Fruit fly (Drosophila melanogaster): ENCODE data around the gene Hsc70-2.

The Hsc70-2 gene

DNA sequence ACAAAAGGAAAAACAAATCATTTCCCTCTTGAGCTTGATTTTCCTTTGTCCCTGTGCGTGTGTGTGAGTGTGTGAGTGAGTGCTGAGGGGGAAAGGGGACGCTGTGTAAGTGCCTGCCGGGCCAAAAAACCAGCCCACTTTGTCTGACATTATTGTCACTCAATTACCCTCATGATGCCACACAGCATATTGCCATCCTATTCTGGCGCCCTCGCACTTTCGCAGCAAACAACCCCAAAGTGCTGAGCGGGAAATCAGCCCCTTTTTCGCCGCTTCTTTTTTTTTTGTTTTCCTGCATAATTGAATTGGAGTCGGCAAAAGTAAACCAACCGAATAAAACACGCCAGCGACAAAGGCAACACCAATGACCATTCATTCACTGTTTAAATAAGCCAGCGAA, 31.2 kb downstream of the Hsc70-2 start:
- TF ChIP-seq CG11902 (GFP tag; optimal IDR thresholded peaks at IDR 0.05) (no peak), Ets21C (GFP tag; optimal IDR thresholded peaks at IDR 0.05) (no peak), ss (GFP tag; optimal IDR thresholded peaks at IDR 0.05) (no peak), lz (GFP tag; optimal IDR thresholded peaks at IDR 0.05) (no peak), OdsH (GFP tag; optimal IDR thresholded peaks at IDR 0.05) (no peak), fd85E (GFP tag; optimal IDR thresholded peaks at IDR 0.05) (no peak), dac (GFP tag; optimal IDR thresholded peaks at IDR 0.05) (no peak), CG31627 (GFP tag; optimal IDR thresholded peaks at IDR 0.05) (no peak), Hr4 (GFP tag; optimal IDR thresholded peaks at IDR 0.05) (no peak), CG3919 (GFP tag; optimal IDR thresholded peaks at IDR 0.05) (no peak), CG7368 (GFP tag; optimal IDR thresholded peaks at IDR 0.05) (no peak), pdm3 (GFP tag; optimal IDR thresholded peaks at IDR 0.05) (no peak), CG32006 (GFP tag; optimal IDR thresholded peaks at IDR 0.05) (no peak)

dm6 chr3R:13077262-13077661, 32.7 kb downstream of the Hsc70-2 start:
- no peak for TF ChIP-seq svp (GFP tag)
- no peak for TF ChIP-seq CG4318 (GFP tag; optimal IDR thresholded peaks at IDR 0.05)
- no peak for TF ChIP-seq CG9139 (GFP tag; optimal IDR thresholded peaks at IDR 0.05)
- TF ChIP-seq Eip78C (GFP tag), result no peak
- TF ChIP-seq net (GFP tag; optimal IDR thresholded peaks at IDR 0.05), result no peak
- no peak for TF ChIP-seq CG10669 (GFP tag; optimal IDR thresholded peaks at IDR 0.05)
- TF ChIP-seq achi (GFP tag; optimal IDR thresholded peaks at IDR 0.05), result no peak
- TF ChIP-seq CG11294 (GFP tag; IDR thresholded peaks at IDR 0.05), result no peak
- no peak for TF ChIP-seq CG6163 (GFP tag; IDR thresholded peaks at IDR 0.05)
- TF ChIP-seq acj6 (GFP tag; optimal IDR thresholded peaks at IDR 0.05), result no peak

DNA sequence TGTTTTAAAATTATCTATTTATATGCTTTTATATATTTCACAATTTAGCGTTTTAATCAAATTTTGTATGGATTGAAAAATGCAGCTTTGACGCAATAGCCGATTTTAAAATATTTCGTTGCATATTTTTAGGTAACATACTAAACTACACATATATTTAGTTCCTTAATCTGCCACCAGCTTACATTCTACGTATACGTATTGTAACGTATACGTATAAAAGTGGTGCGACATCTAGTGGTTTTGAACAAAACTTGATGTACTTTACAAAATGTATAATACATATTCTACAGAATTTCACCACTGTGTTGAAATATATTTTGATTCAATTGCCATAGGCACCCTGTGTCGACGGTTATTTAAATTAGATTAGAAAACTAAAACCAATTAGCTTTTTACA, 33.7 kb downstream of the Hsc70-2 start:
- TF ChIP-seq Hr39 (GFP tag; optimal IDR thresholded peaks at IDR 0.05) (peak; percentile 50), Eip78C (GFP tag) (peak; percentile 61), CG31627 (GFP tag; optimal IDR thresholded peaks at IDR 0.05) (peak; percentile 51), svp (GFP tag) (peak; percentile 0), Ets96B (tag; optimal IDR thresholded peaks at IDR 0.05) (no peak), Sox14 (GFP tag; optimal IDR thresholded peaks at IDR 0.05) (no peak), CG11294 (GFP tag; IDR thresholded peaks at IDR 0.05) (no peak), cyc (GFP tag; optimal IDR thresholded peaks at IDR 0.05) (peak; percentile 6)

- no peak for TF ChIP-seq Smox (GFP tag; optimal IDR thresholded peaks at IDR 0.05)
- no peak for TF ChIP-seq CG10669 (GFP tag; optimal IDR thresholded peaks at IDR 0.05)
- TF ChIP-seq lz (GFP tag; optimal IDR thresholded peaks at IDR 0.05), result no peak
- no peak for TF ChIP-seq Sox15 (GFP tag; optimal IDR thresholded peaks at IDR 0.05)
These were observed 37.8 kb downstream of the Hsc70-2 start for dm6 chr3R:13082382-13082781.

DNA sequence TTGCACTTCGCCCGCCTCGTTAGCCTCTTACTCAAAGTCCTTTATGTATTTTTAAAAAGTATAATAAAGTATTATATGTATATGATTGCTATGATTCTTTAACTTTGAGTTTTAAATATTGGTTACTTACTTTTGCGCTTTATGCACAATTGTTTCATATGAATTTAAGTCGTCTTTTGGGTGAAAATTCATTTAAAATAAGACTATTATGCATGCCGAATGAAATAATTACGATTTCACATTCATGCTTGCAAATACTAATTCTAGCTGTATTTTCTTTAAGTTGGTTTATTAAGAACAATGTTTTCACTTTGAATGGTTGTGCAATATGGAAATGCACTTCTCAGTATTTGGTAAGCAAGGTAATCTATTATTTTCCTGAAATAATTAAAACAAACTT, 41.4 kb downstream of the Hsc70-2 start, which contains the start of gene CG43063:
CG43063 (plus strand) TSS at position 301 of the 400 bp plus-strand sequence.
- TF ChIP-seq CG6276 (GFP tag; optimal IDR thresholded peaks at IDR 0.05) (no peak), esn (GFP tag; optimal IDR thresholded peaks at IDR 0.05) (no peak), Blimp-1 (GFP tag; optimal IDR thresholded peaks at IDR 0.05) (no peak), Eip93F (GFP tag; optimal IDR thresholded peaks at IDR 0.05) (no peak), fkh (GFP tag; optimal IDR thresholded peaks at IDR 0.05) (no peak), CG3919 (GFP tag; optimal IDR thresholded peaks at IDR 0.05) (no peak), Hr38 (GFP tag; optimal IDR thresholded peaks at IDR 0.05) (no peak), CG10631 (GFP tag; optimal IDR thresholded peaks at IDR 0.05) (no peak), Eip78C (GFP tag) (no peak), acj6 (GFP tag; optimal IDR thresholded peaks at IDR 0.05) (no peak), CG34406 (GFP tag; optimal IDR thresholded peaks at IDR 0.05) (no peak), CG8119 (GFP tag; IDR thresholded peaks at IDR 0.05) (no peak)

All from whole organism, prepupa.